Fruit fly (Drosophila melanogaster) whole organism, embryonic: Measurements from ENCODE around the gene Idua.

Experiments
- ATbp ChIP-seq: fragments of 200-800 bp; sonication (Bioruptor generic); optimal IDR thresholded peaks from 2 replicates; lab custom pipeline; 2017; ENCODE audit warnings: missing biosample characterization, mild to moderate bottlenecking, missing genetic modification characterization, missing genetic modification reagents
- Antp ChIP-seq: fragments of 200-800 bp; sonication (Bioruptor generic); optimal IDR thresholded peaks from 3 replicates; lab custom pipeline; 2016; ENCODE audit warnings: missing biosample characterization, missing genetic modification characterization
- Atf-2 ChIP-seq: fragments of 200-800 bp; sonication (Bioruptor generic); optimal IDR thresholded peaks from 2 replicates; lab custom pipeline; 2016; ENCODE audit warnings: missing biosample characterization, missing genetic modification characterization
- Atf3 ChIP-seq: fragments of 200-800 bp; sonication (Bioruptor generic); optimal IDR thresholded peaks from 3 replicates; lab custom pipeline; 2016; ENCODE audit warnings: missing biosample characterization, missing genetic modification characterization
- Atf6 ChIP-seq: fragments of 200-800 bp; sonication (Bioruptor generic); IDR thresholded peaks from 2 replicates; pipeline ENCODE4 v1.3.6; 2022; ENCODE audit warnings: missing biosample characterization, missing genetic modification characterization
- Bgb ChIP-seq: fragments of 200-800 bp; sonication (Bioruptor generic); IDR thresholded peaks from 2 replicates; pipeline ENCODE4 v1.3.6; 2022; ENCODE audit warnings: missing biosample characterization, missing genetic modification characterization; ENCODE audit not compliant: partially characterized antibody
- CG11456 ChIP-seq: fragments of 200-800 bp; sonication (Bioruptor generic); IDR thresholded peaks from 3 replicates; pipeline ENCODE4 v1.3.6; 2022; ENCODE audit warnings: missing biosample characterization, missing genetic modification characterization
- CG11695 ChIP-seq: fragments of 200-800 bp; sonication (Bioruptor generic); IDR thresholded peaks from 3 replicates; pipeline ENCODE4 v1.3.6; 2022; ENCODE audit warnings: missing biosample characterization, missing genetic modification characterization
- CG11723 ChIP-seq: fragments of 200-800 bp; sonication (Bioruptor generic); optimal IDR thresholded peaks from 2 replicates; lab custom pipeline; 2017; ENCODE audit warnings: missing biosample characterization, mild to moderate bottlenecking, missing genetic modification characterization
- CG12744 ChIP-seq: fragments of 200-800 bp; sonication (Bioruptor generic); optimal IDR thresholded peaks from 2 replicates; lab custom pipeline; 2016; ENCODE audit warnings: missing biosample characterization, missing genetic modification characterization
- CG14050 ChIP-seq: fragments of 200-800 bp; sonication (Bioruptor generic); IDR thresholded peaks from 3 replicates; pipeline ENCODE4 v1.3.6; 2022; ENCODE audit warnings: missing biosample characterization, missing genetic modification characterization
- CG1647 ChIP-seq: fragments of 200-800 bp; sonication (Bioruptor generic); optimal IDR thresholded peaks from 3 replicates; lab custom pipeline; 2016; ENCODE audit warnings: missing biosample characterization, missing genetic modification characterization
- CG17359 ChIP-seq: fragments of 200-800 bp; sonication (Bioruptor generic); optimal IDR thresholded peaks from 3 replicates; lab custom pipeline; 2018; ENCODE audit warnings: missing biosample characterization, mild to moderate bottlenecking, missing genetic modification characterization, moderate library complexity
- CG18764 ChIP-seq: fragments of 200-800 bp; sonication (Bioruptor generic); optimal IDR thresholded peaks from 3 replicates; lab custom pipeline; 2016; ENCODE audit warnings: missing biosample characterization, missing genetic modification characterization
- CG6254 ChIP-seq: fragments of 200-800 bp; sonication (Bioruptor generic); optimal IDR thresholded peaks from 3 replicates; lab custom pipeline; 2017; ENCODE audit warnings: mild to moderate bottlenecking, missing biosample characterization, missing genetic modification reagents, missing genetic modification characterization
- CG6765 ChIP-seq: fragments of 200-800 bp; sonication (Bioruptor generic); optimal IDR thresholded peaks from 3 replicates; lab custom pipeline; 2017; ENCODE audit warnings: missing biosample characterization, mild to moderate bottlenecking, missing genetic modification characterization
- CG7556 ChIP-seq: fragments of 200-800 bp; sonication (Bioruptor generic); optimal IDR thresholded peaks from 2 replicates; lab custom pipeline; 2017; ENCODE audit warnings: missing biosample characterization, mild to moderate bottlenecking, missing genetic modification characterization
- CG7786 ChIP-seq: fragments of 200-800 bp; sonication (Bioruptor generic); optimal IDR thresholded peaks from 2 replicates; lab custom pipeline; 2016; ENCODE audit warnings: missing biosample characterization, missing genetic modification characterization
- CG9817 ChIP-seq: fragments of 200-800 bp; sonication (Bioruptor generic); optimal IDR thresholded peaks from 2 replicates; lab custom pipeline; 2018; ENCODE audit warnings: missing biosample characterization, mild to moderate bottlenecking, missing genetic modification characterization, moderate library complexity
- CHES-1-like ChIP-seq: fragments of 200-800 bp; sonication (Bioruptor generic); optimal IDR thresholded peaks from 2 replicates; lab custom pipeline; 2016; ENCODE audit warnings: missing biosample characterization, missing genetic modification characterization
- CkIIα-i1 ChIP-seq: fragments of 200-800 bp; sonication (Bioruptor generic); IDR thresholded peaks from 2 replicates; pipeline ENCODE4 v1.3.6; 2022; ENCODE audit warnings: missing biosample characterization, missing genetic modification characterization
- CrebB ChIP-seq: fragments of 200-800 bp; sonication (Bioruptor generic); optimal IDR thresholded peaks from 3 replicates; lab custom pipeline; 2018; ENCODE audit warnings: missing biosample characterization, mild to moderate bottlenecking, missing genetic modification characterization
- Dfd ChIP-seq, 2 experiments: fragments of >200 bp; optimal IDR thresholded peaks; 2 replicates each; lab custom pipeline; 2017; ENCODE audit warnings: missing biosample characterization in 2 of 2, missing genetic modification characterization in 2 of 2
- Dp ChIP-seq: fragments of 200-800 bp; sonication (Bioruptor generic); optimal IDR thresholded peaks from 2 replicates; lab custom pipeline; 2018; ENCODE audit warnings: missing biosample characterization, mild to moderate bottlenecking, missing genetic modification characterization, moderate library complexity
- GATAe ChIP-seq: fragments of 200-800 bp; sonication (Bioruptor generic); conservative IDR thresholded peaks from 2 replicates; pipeline ENCODE4 v1.3.6; 2022; ENCODE audit warnings: missing biosample characterization, missing genetic modification characterization
- HLH4C ChIP-seq: fragments of 200-800 bp; sonication (Bioruptor generic); IDR thresholded peaks from 3 replicates; pipeline ENCODE4 v1.3.6; 2022; ENCODE audit warnings: missing biosample characterization, missing genetic modification characterization; ENCODE audit not compliant: partially characterized antibody
- HLH54F ChIP-seq: fragments of 200-800 bp; sonication (Bioruptor generic); optimal IDR thresholded peaks from 3 replicates; lab custom pipeline; 2016; ENCODE audit warnings: missing biosample characterization, missing genetic modification characterization
- Hr51 ChIP-seq, 2 experiments: fragments of 200-800 bp; sonication (Bioruptor generic); optimal IDR thresholded peaks; 2 replicates in 1 of 2; 3 replicates in 1 of 2; lab custom pipeline; 2016 to 2018; ENCODE audit warnings: missing biosample characterization in 2 of 2, missing genetic modification characterization in 2 of 2, mild to moderate bottlenecking in 1 of 2, moderate library complexity in 1 of 2
- Lhr ChIP-seq: fragments of 200-800 bp; sonication (Bioruptor generic); optimal IDR thresholded peaks from 3 replicates; lab custom pipeline; 2017; ENCODE audit warnings: mild to moderate bottlenecking, missing biosample characterization, missing genetic modification reagents, missing genetic modification characterization
- MESR4 ChIP-seq: fragments of 200-800 bp; sonication (Bioruptor generic); optimal IDR thresholded peaks from 2 replicates; lab custom pipeline; 2018; ENCODE audit warnings: missing biosample characterization, mild to moderate bottlenecking, missing genetic modification characterization, moderate library complexity
- Med ChIP-seq: fragments of 200-800 bp; sonication (Bioruptor generic); peaks from one replicate; lab custom pipeline; 2016; ENCODE audit warnings: missing biosample characterization, missing genetic modification characterization, mild to moderate bottlenecking, inconsistent platforms, moderate library complexity
- Mes4 ChIP-seq: fragments of 200-800 bp; sonication (Bioruptor generic); optimal IDR thresholded peaks from 2 replicates; lab custom pipeline; 2016; ENCODE audit warnings: missing biosample characterization, missing genetic modification characterization
- Sry-β ChIP-seq: fragments of 200-800 bp; sonication (Bioruptor generic); optimal IDR thresholded peaks from 2 replicates; lab custom pipeline; 2018; ENCODE audit warnings: missing biosample characterization, mild to moderate bottlenecking, missing genetic modification characterization, moderate library complexity
- abd-A ChIP-seq: fragments of 200-800 bp; sonication (Bioruptor generic); optimal IDR thresholded peaks from 3 replicates; lab custom pipeline; 2019; ENCODE audit warnings: missing biosample characterization, mild to moderate bottlenecking, missing genetic modification characterization, moderate library complexity
- ato ChIP-seq: fragments of 200-800 bp; sonication (Bioruptor generic); IDR thresholded peaks from 2 replicates; pipeline ENCODE4 v1.3.6; 2022; ENCODE audit warnings: missing biosample characterization, missing genetic modification characterization; ENCODE audit not compliant: partially characterized antibody
- cg ChIP-seq: fragments of 200-800 bp; sonication (Bioruptor generic); optimal IDR thresholded peaks from 3 replicates; lab custom pipeline; 2019; ENCODE audit warnings: missing biosample characterization, mild to moderate bottlenecking, missing genetic modification characterization, moderate library complexity
- ewg ChIP-seq: fragments of 200-800 bp; sonication (Bioruptor generic); optimal IDR thresholded peaks from 3 replicates; lab custom pipeline; 2017; ENCODE audit warnings: mild to moderate bottlenecking, missing biosample characterization, missing genetic modification reagents, missing genetic modification characterization
- exex ChIP-seq: fragments of 200-800 bp; sonication (Bioruptor generic); optimal IDR thresholded peaks from 4 replicates; lab custom pipeline; 2018; ENCODE audit warnings: missing biosample characterization, mild to moderate bottlenecking, missing genetic modification characterization, moderate library complexity
- eyg ChIP-seq: fragments of 200-800 bp; sonication (Bioruptor generic); optimal IDR thresholded peaks from 3 replicates; lab custom pipeline; 2016; ENCODE audit warnings: missing biosample characterization, missing genetic modification characterization
- gt ChIP-seq: fragments of 200-800 bp; sonication (Bioruptor generic); IDR thresholded peaks from 2 replicates; pipeline ENCODE4 v1.3.6; 2022; ENCODE audit warnings: missing biosample characterization, missing genetic modification characterization
- ind ChIP-seq: fragments of 200-800 bp; sonication (Bioruptor generic); optimal IDR thresholded peaks from 3 replicates; lab custom pipeline; 2016; ENCODE audit warnings: missing biosample characterization, missing genetic modification characterization
- kah ChIP-seq: fragments of 200-800 bp; sonication (Bioruptor generic); optimal IDR thresholded peaks from 2 replicates; lab custom pipeline; 2018; ENCODE audit warnings: missing biosample characterization, mild to moderate bottlenecking, missing genetic modification characterization
- knrl ChIP-seq: fragments of 200-800 bp; sonication (Bioruptor generic); IDR thresholded peaks from 3 replicates; pipeline ENCODE4 v1.3.6; 2022; ENCODE audit warnings: missing biosample characterization, missing genetic modification characterization; ENCODE audit not compliant: partially characterized antibody
- p53 ChIP-seq: fragments of 200-800 bp; sonication (Bioruptor generic); optimal IDR thresholded peaks from 2 replicates; lab custom pipeline; 2016; ENCODE audit warnings: missing biosample characterization, missing genetic modification characterization
- run ChIP-seq: fragments of 200-800 bp; sonication (Bioruptor generic); optimal IDR thresholded peaks from 3 replicates; lab custom pipeline; 2018; ENCODE audit warnings: missing biosample characterization, mild to moderate bottlenecking, missing genetic modification characterization
- seq ChIP-seq: fragments of 200-800 bp; sonication (Bioruptor generic); IDR thresholded peaks from 2 replicates; pipeline ENCODE4 v1.3.6; 2022; ENCODE audit warnings: missing biosample characterization, missing genetic modification characterization
- sima ChIP-seq: fragments of 200-800 bp; sonication (Bioruptor generic); optimal IDR thresholded peaks from 2 replicates; lab custom pipeline; 2016; ENCODE audit warnings: missing biosample characterization, missing genetic modification characterization
- tgo ChIP-seq: fragments of 200-800 bp; sonication (Bioruptor generic); IDR thresholded peaks from 3 replicates; pipeline ENCODE4 v1.3.6; 2022; ENCODE audit warnings: missing biosample characterization, missing genetic modification characterization
- tio ChIP-seq: fragments of 200-800 bp; sonication (Bioruptor generic); optimal IDR thresholded peaks from 2 replicates; lab custom pipeline; 2017; ENCODE audit warnings: missing biosample characterization, missing genetic modification characterization, inconsistent platforms
- vnd ChIP-seq: fragments of 200-800 bp; sonication (Bioruptor generic); IDR thresholded peaks from 3 replicates; pipeline ENCODE4 v1.3.6; 2022; ENCODE audit warnings: missing biosample characterization, missing genetic modification characterization; ENCODE audit not compliant: partially characterized antibody

Idua gene

DNA sequence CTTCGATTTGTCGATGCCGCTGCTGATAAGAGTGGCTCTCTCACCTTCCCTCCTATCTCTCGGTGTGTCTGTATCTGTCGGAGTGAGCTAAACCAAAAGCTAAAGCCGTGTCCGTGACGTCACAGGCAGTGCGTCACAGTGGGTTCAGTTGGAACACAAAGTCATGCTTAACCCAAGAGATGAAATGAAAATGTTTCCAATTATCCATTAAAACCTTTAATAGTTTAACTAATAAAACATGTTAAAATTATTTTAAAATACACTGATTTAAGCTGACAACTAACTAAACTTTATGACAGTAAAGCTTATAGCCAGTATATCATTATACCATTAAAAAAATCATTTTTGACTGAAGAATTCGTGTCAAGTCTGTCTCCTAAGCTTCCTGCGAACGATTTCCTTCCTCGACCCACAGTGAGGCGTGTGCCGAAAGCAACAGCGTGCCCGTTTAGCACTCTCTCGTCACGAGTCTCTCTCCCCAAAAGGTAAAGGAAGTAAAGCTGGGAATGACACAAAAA lies at the start of gene Idua (continued):
- TF ChIP-seq kah (GFP tag; lab: Kevin White, UChicago) (peak; percentile 12), CG14050 (GFP tag; lab: Robert Waterston, UW) (no peak; the same call in 2 of the 3 replicates), CG11723 (GFP tag; lab: Kevin White, UChicago) (no peak), exex (tag; lab: Kevin White, UChicago) (no peak), ato (GFP tag; lab: Robert Waterston, UW) (no peak), ATbp (no peak), CG9817 (tag; lab: Kevin White, UChicago) (peak; percentile 59), Lhr (GFP tag; lab: Kevin White, UChicago) (no peak), tgo (peak; percentile 57), CG7786 (no peak), Mes4 (GFP tag; lab: Kevin White, UChicago) (no peak), GATAe (no peak), knrl (no peak), CG18764 (GFP tag; lab: Kevin White, UChicago) (no peak), CG6254 (GFP tag; lab: Kevin White, UChicago) (peak; percentile 70), seq (GFP tag; lab: Robert Waterston, UW) (peak; percentile 63; the same call in 1 of the 2 replicates), Med (GFP tag; lab: Kevin White, UChicago) (peak; percentile 82), CG1647 (no peak), ewg (peak; percentile 39), CG6765 (GFP tag; lab: Kevin White, UChicago) (peak; percentile 72), run (tag; lab: Kevin White, UChicago) (peak; percentile 29), CrebB (tag; lab: Kevin White, UChicago) (peak; percentile 50), CG11456 (GFP tag; lab: Robert Waterston, UW) (no peak; the same call in 2 of the 3 replicates), Dfd (GFP tag; optimal IDR thresholded peaks at IDR 0.05; lab: Kevin White, UChicago) (no peak), CG7556 (GFP tag; lab: Kevin White, UChicago) (peak; percentile 93), CG11695 (peak; percentile 70; the same call in 2 of the 3 replicates), HLH54F (GFP tag; lab: Kevin White, UChicago) (peak; percentile 38), p53 (GFP tag; lab: Kevin White, UChicago) (no peak), CHES-1-like (no peak), ind (GFP tag; lab: Kevin White, UChicago) (peak; percentile 61), vnd (no peak), Dp (no peak), Antp (GFP tag; lab: Kevin White, UChicago) (no peak), Atf6 (GFP tag; lab: Robert Waterston, UW) (peak; percentile 75), MESR4 (GFP tag; lab: Kevin White, UChicago) (no peak), gt (GFP tag; lab: Robert Waterston, UW) (no peak), sima (GFP tag; lab: Kevin White, UChicago) (no peak), Sry-β (GFP tag; lab: Kevin White, UChicago) (no peak), tio (GFP tag; lab: Kevin White, UChicago) (peak; percentile 55), cg (GFP tag; lab: Kevin White, UChicago) (no peak), CG17359 (tag; lab: Kevin White, UChicago) (peak; percentile 69), Bgb (GFP tag; lab: Robert Waterston, UW) (no peak), CkIIα-i1 (no peak), Hr51 (GFP tag; optimal IDR thresholded peaks at IDR 0.05; lab: Kevin White, UChicago) (peak in 1 of 2 experiments; percentile 21), Atf3 (GFP tag; lab: Kevin White, UChicago) (peak; percentile 36), eyg (GFP tag; lab: Kevin White, UChicago) (no peak), CG12744 (GFP tag; lab: Kevin White, UChicago) (no peak), HLH4C (GFP tag; lab: Robert Waterston, UW) (no peak), Atf-2 (no peak), abd-A (no peak)
